Worm (Caenorhabditis elegans) whole organism, mixed stage, embryonic: ENCODE results near the gene T22B7.3.

Source experiments
- M03D4.4 ChIP-seq: sonication (generic microtip); optimal IDR thresholded peaks from 2 replicates; lab custom pipeline; 2017; ENCODE audit warnings: mild to moderate bottlenecking, missing genetic modification characterization, missing compliant biosample characterization
- bed-3 ChIP-seq: fragments of 200-800 bp; sonication (Bioruptor generic); optimal IDR thresholded peaks from 3 replicates; lab custom pipeline; 2018; ENCODE audit warnings: mild to moderate bottlenecking, missing genetic modification characterization, moderate library complexity, missing compliant biosample characterization
- blmp-1 ChIP-seq: fragments of 150-350 bp; optimal IDR thresholded peaks from 2 replicates; lab custom pipeline; 2014; ENCODE audit warnings: missing biosample characterization, missing genetic modification characterization
- ceh-43 ChIP-seq: fragments of 200-800 bp; sonication (Bioruptor generic); optimal IDR thresholded peaks from 2 replicates; lab custom pipeline; 2018; ENCODE audit warnings: mild to moderate bottlenecking, missing genetic modification characterization, moderate library complexity, missing compliant biosample characterization
- ceh-83 ChIP-seq: fragments of 200-800 bp; sonication (Bioruptor generic); optimal IDR thresholded peaks from 2 replicates; lab custom pipeline; 2018; ENCODE audit warnings: mild to moderate bottlenecking, missing genetic modification characterization, missing compliant biosample characterization
- ces-1 ChIP-seq: fragments of 150-350 bp; optimal IDR thresholded peaks from 2 replicates; lab custom pipeline; 2014; ENCODE audit warnings: missing biosample characterization, missing genetic modification reagents, missing genetic modification characterization
- cnd-1 ChIP-seq: fragments of 200-800 bp; sonication (Bioruptor generic); optimal IDR thresholded peaks from 2 replicates; lab custom pipeline; 2018; ENCODE audit warnings: mild to moderate bottlenecking, missing genetic modification characterization, missing compliant biosample characterization
- drap-1 ChIP-seq: fragments of 200-800 bp; sonication (Bioruptor generic); optimal IDR thresholded peaks from 3 replicates; lab custom pipeline; 2018; ENCODE audit warnings: mild to moderate bottlenecking, missing genetic modification characterization, missing compliant biosample characterization
- elt-1 ChIP-seq: sonication (generic microtip); optimal IDR thresholded peaks from 2 replicates; lab custom pipeline; 2017; ENCODE audit warnings: missing genetic modification characterization, mild to moderate bottlenecking, missing compliant biosample characterization, antibody characterized with exemption, moderate library complexity, borderline replicate concordance; ENCODE audit not compliant: insufficient read depth
- elt-3 ChIP-seq: fragments of 150-350 bp; optimal IDR thresholded peaks from 2 replicates; lab custom pipeline; 2014; ENCODE audit warnings: missing biosample characterization, missing genetic modification characterization
- flh-1 ChIP-seq: fragments of 200-800 bp; sonication (Bioruptor generic); optimal IDR thresholded peaks from 2 replicates; lab custom pipeline; 2018; ENCODE audit warnings: mild to moderate bottlenecking, missing genetic modification characterization, moderate library complexity, missing compliant biosample characterization
- ham-2 ChIP-seq: fragments of 200-800 bp; sonication (Bioruptor generic); optimal IDR thresholded peaks from 2 replicates; lab custom pipeline; 2018; ENCODE audit warnings: mild to moderate bottlenecking, missing genetic modification characterization, missing compliant biosample characterization
- hlh-1 ChIP-seq: fragments of 150-350 bp; optimal IDR thresholded peaks from 2 replicates; lab custom pipeline; 2014; ENCODE audit warnings: missing biosample characterization, missing genetic modification reagents, missing genetic modification characterization
- lin-32 ChIP-seq: fragments of 200-800 bp; sonication (Bioruptor generic); optimal IDR thresholded peaks from 2 replicates; lab custom pipeline; 2018; ENCODE audit warnings: mild to moderate bottlenecking, missing genetic modification characterization, missing compliant biosample characterization
- lsy-2 ChIP-seq: fragments of 150-350 bp; optimal IDR thresholded peaks from 2 replicates; lab custom pipeline; 2014; ENCODE audit warnings: missing biosample characterization, missing genetic modification characterization
- mab-5 ChIP-seq: fragments of 150-350 bp; optimal IDR thresholded peaks from 2 replicates; lab custom pipeline; 2014; ENCODE audit warnings: missing biosample characterization, missing genetic modification characterization
- mls-2 ChIP-seq: sonication (generic microtip); optimal IDR thresholded peaks from 2 replicates; lab custom pipeline; 2016; ENCODE audit warnings: mild to moderate bottlenecking, missing genetic modification characterization, moderate library complexity, missing compliant biosample characterization
- nhr-12 ChIP-seq: fragments of 150-350 bp; optimal IDR thresholded peaks from 2 replicates; lab custom pipeline; 2014; ENCODE audit warnings: missing biosample characterization, missing genetic modification characterization
- nhr-2 ChIP-seq: fragments of 150-350 bp; optimal IDR thresholded peaks from 2 replicates; lab custom pipeline; 2014; ENCODE audit warnings: missing biosample characterization, missing genetic modification characterization
- nhr-237 ChIP-seq: fragments of 150-350 bp; optimal IDR thresholded peaks from 2 replicates; lab custom pipeline; 2014; ENCODE audit warnings: missing biosample characterization, missing genetic modification characterization
- nhr-28 ChIP-seq: fragments of 150-350 bp; optimal IDR thresholded peaks from 2 replicates; lab custom pipeline; 2014; ENCODE audit warnings: missing biosample characterization, missing genetic modification characterization
- nhr-76 ChIP-seq: sonication (generic microtip); optimal IDR thresholded peaks from 2 replicates; lab custom pipeline; 2017; ENCODE audit warnings: missing biosample characterization, missing genetic modification characterization
- sem-2 ChIP-seq: fragments of 200-800 bp; sonication (Bioruptor generic); optimal IDR thresholded peaks from 2 replicates; lab custom pipeline; 2018; ENCODE audit warnings: mild to moderate bottlenecking, missing genetic modification characterization, missing compliant biosample characterization
- snpc-4 ChIP-seq: fragments of 150-350 bp; optimal IDR thresholded peaks from 2 replicates; lab custom pipeline; 2014; ENCODE audit warnings: missing biosample characterization, missing genetic modification characterization
- sptf-1 ChIP-seq: sonication (generic microtip); optimal IDR thresholded peaks from 2 replicates; lab custom pipeline; 2017; ENCODE audit warnings: mild to moderate bottlenecking, missing genetic modification characterization, moderate library complexity, missing compliant biosample characterization
- tbx-8 ChIP-seq: fragments of 200-800 bp; sonication (Bioruptor generic); optimal IDR thresholded peaks from 2 replicates; lab custom pipeline; 2018; ENCODE audit warnings: mild to moderate bottlenecking, missing genetic modification characterization, moderate library complexity, missing compliant biosample characterization
- unc-120 ChIP-seq: sonication (generic microtip); optimal IDR thresholded peaks from 2 replicates; lab custom pipeline; 2017; ENCODE audit warnings: missing genetic modification characterization, missing compliant biosample characterization; ENCODE audit not compliant: poor library complexity, severe bottlenecking
- unc-39 ChIP-seq: fragments of 150-350 bp; optimal IDR thresholded peaks from 2 replicates; lab custom pipeline; 2014; ENCODE audit warnings: missing biosample characterization, missing genetic modification characterization
- unc-62 ChIP-seq: fragments of 150-350 bp; optimal IDR thresholded peaks from 2 replicates; lab custom pipeline; 2014; ENCODE audit warnings: missing biosample characterization, missing genetic modification reagents, missing genetic modification characterization
- ztf-11 ChIP-seq: fragments of 150-350 bp; optimal IDR thresholded peaks from 2 replicates; lab custom pipeline; 2014; ENCODE audit warnings: missing biosample characterization, missing genetic modification characterization

Gene T22B7.3

DNA sequence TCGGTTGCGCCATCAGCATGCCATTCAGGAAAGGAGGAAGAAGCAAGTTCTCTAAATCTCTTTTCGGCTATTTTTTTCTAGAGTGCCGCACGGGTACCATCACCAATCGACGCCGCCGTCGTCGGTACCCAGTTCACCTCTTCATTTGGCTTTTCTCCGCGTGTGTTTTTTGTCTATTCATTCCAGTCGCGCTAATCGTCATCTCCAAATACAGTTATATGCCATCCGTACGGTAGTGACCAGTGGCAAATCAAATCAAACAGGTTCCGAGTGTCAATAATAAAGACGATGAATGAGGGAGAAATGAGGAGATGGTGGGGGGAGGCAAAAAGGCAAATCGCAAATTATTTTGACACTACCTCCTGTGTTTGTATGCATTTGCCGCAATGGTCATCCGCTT lies 14.0 kb downstream of the T22B7.3 start:
- no peak for TF ChIP-seq nhr-28 (tag; lab: Kevin White, UChicago)
- no peak for TF ChIP-seq bed-3 (GFP tag; lab: Kevin White, UChicago)
- TF ChIP-seq unc-62 (GFP tag; lab: Kevin White, UChicago) = no peak
- no peak for TF ChIP-seq flh-1 (GFP tag; lab: Kevin White, UChicago)
- TF ChIP-seq elt-1 (tag; lab: Kevin White, UChicago) = no peak
- no peak for TF ChIP-seq blmp-1 (tag; lab: Kevin White, UChicago)
- TF ChIP-seq tbx-8 = no peak
- TF ChIP-seq sptf-1 (tag; lab: Kevin White, UChicago) = no peak
- TF ChIP-seq lsy-2 = no peak
- TF ChIP-seq M03D4.4 (tag; lab: Kevin White, UChicago) = no peak
- TF ChIP-seq ceh-43 = no peak
- TF ChIP-seq snpc-4 (tag; lab: Kevin White, UChicago) = no peak
- TF ChIP-seq mab-5 (tag; lab: Kevin White, UChicago) = no peak
- no peak for TF ChIP-seq ztf-11 (tag; lab: Kevin White, UChicago)
- no peak for TF ChIP-seq ces-1
- no peak for TF ChIP-seq ceh-83 (GFP tag; lab: Kevin White, UChicago)
- TF ChIP-seq ham-2 (GFP tag; lab: Kevin White, UChicago) = no peak
- TF ChIP-seq nhr-12 = no peak
- TF ChIP-seq sem-2 = no peak

DNA sequence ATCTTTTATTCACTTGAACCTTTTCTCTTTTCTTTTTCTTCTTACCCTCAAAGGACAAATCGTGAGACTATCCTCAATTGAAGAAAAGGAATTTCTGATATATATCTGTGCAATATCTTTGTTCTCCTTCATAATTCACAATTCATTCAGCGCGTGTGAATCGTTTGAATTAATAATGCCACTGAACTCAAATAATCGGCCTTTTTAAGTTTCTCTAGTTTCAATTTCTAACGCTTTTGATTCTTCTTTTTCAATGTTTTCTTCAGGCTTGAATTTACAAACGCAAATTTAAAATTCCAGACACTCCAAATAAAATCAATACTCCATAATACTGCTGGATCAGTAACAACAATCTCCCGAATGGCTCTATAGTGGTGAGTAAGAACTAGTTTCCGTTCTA lies 16.4 kb downstream of the T22B7.3 start, which contains the start of gene egl-13:
Gene egl-13, plus strand, starts transcription at position 301 of the 400 bp plus-strand sequence.
- no peak for TF ChIP-seq lsy-2
- TF ChIP-seq elt-3 (tag; lab: Kevin White, UChicago) = no peak
- no peak for TF ChIP-seq M03D4.4 (tag; lab: Kevin White, UChicago)
- no peak for TF ChIP-seq ces-1
- TF ChIP-seq mls-2 (tag; lab: Kevin White, UChicago) = no peak
- TF ChIP-seq nhr-12 = no peak
- no peak for TF ChIP-seq nhr-28 (tag; lab: Kevin White, UChicago)
- no peak for TF ChIP-seq flh-1 (GFP tag; lab: Kevin White, UChicago)
- no peak for TF ChIP-seq nhr-237 (tag; lab: Kevin White, UChicago)
- TF ChIP-seq unc-120 (tag; lab: Kevin White, UChicago) = no peak

DNA sequence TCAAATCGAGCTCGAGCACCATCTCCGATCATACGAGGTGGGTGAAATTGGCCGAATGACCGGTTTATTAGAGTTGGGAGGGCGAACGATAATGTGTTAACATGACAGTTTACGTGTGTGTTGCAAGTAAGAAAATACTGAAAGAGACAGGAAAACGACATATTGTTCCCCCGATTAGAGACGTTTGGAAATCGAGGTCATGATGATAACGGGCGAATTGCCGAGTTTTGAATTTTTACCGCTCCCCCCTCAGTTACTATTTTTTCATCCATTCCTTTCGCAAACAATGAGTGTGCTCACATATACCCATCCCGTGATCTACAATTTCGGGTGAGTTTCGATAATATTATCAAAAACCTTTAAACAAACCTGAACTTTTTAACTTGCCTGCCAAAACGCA lies 22.6 kb downstream of the T22B7.3 start:
- no peak for TF ChIP-seq snpc-4 (tag; lab: Kevin White, UChicago)
- no peak for TF ChIP-seq mab-5 (tag; lab: Kevin White, UChicago)
- TF ChIP-seq blmp-1 (tag; lab: Kevin White, UChicago) = no peak
- TF ChIP-seq nhr-28 (tag; lab: Kevin White, UChicago) = no peak
- no peak for TF ChIP-seq ztf-11 (tag; lab: Kevin White, UChicago)
- no peak for TF ChIP-seq hlh-1 (tag; lab: Kevin White, UChicago)
- no peak for TF ChIP-seq nhr-76
- TF ChIP-seq nhr-2 (tag; lab: Kevin White, UChicago) = no peak

DNA sequence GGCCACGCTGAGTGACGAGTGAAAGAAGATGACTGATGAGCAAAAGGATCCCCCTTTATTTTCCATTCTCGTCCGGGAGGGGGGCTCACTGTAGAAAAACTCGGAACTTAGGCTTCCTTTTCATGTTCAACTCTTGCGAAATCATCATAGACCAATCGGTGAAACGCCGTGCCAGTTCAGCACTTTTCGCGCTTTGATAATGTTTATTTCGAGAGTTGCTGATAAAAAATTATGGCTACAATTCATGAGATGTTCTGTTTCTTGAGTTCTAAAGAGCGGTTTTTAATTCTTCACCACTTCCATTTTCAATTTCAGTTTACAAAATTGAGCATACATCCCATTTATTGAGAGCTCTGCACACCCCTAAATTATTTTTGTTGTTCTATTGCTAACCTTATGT lies 23.7 kb downstream of the T22B7.3 start:
- no peak for TF ChIP-seq unc-39 (tag; lab: Kevin White, UChicago)
- no peak for TF ChIP-seq nhr-12
- no peak for TF ChIP-seq drap-1 (GFP tag; lab: Kevin White, UChicago)
- no peak for TF ChIP-seq elt-1 (tag; lab: Kevin White, UChicago)
- no peak for TF ChIP-seq unc-120 (tag; lab: Kevin White, UChicago)
- no peak for TF ChIP-seq bed-3 (GFP tag; lab: Kevin White, UChicago)
- TF ChIP-seq mls-2 (tag; lab: Kevin White, UChicago) = no peak
- TF ChIP-seq sptf-1 (tag; lab: Kevin White, UChicago) = no peak
- no peak for TF ChIP-seq cnd-1 (tag; lab: Kevin White, UChicago)
- no peak for TF ChIP-seq blmp-1 (tag; lab: Kevin White, UChicago)
- TF ChIP-seq flh-1 (GFP tag; lab: Kevin White, UChicago) = no peak
- TF ChIP-seq nhr-76 = no peak
- no peak for TF ChIP-seq ceh-43

DNA sequence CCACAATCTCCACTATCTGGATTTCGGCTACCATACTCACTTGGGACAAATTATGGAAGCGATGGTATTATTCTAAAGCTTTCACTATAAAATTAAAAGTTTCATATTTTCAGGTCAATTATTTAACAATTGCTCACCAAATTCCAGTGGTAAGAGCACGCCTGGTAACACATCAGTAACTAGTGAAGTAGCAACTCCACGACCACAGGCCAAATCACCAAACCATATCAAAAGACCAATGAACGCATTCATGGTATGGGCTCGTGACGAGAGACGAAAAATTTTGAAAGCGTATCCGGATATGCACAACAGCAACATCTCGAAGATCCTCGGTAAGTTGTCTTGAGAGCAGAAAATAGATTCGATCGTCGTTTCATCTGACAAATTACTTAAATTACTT lies 25.4 kb downstream of the T22B7.3 start:
- no peak for TF ChIP-seq M03D4.4 (tag; lab: Kevin White, UChicago)
- no peak for TF ChIP-seq hlh-1 (tag; lab: Kevin White, UChicago)
- no peak for TF ChIP-seq nhr-237 (tag; lab: Kevin White, UChicago)
- TF ChIP-seq ztf-11 (tag; lab: Kevin White, UChicago) = no peak
- TF ChIP-seq unc-62 (GFP tag; lab: Kevin White, UChicago) = no peak
- TF ChIP-seq flh-1 (GFP tag; lab: Kevin White, UChicago) = no peak
- no peak for TF ChIP-seq nhr-76
- TF ChIP-seq elt-1 (tag; lab: Kevin White, UChicago) = no peak
- TF ChIP-seq mab-5 (tag; lab: Kevin White, UChicago) = no peak
- no peak for TF ChIP-seq lin-32 (GFP tag; lab: Kevin White, UChicago)
- TF ChIP-seq drap-1 (GFP tag; lab: Kevin White, UChicago) = no peak
- no peak for TF ChIP-seq sptf-1 (tag; lab: Kevin White, UChicago)
- TF ChIP-seq lsy-2 = no peak
- no peak for TF ChIP-seq unc-39 (tag; lab: Kevin White, UChicago)
- no peak for TF ChIP-seq ceh-83 (GFP tag; lab: Kevin White, UChicago)
- no peak for TF ChIP-seq nhr-2 (tag; lab: Kevin White, UChicago)
- no peak for TF ChIP-seq blmp-1 (tag; lab: Kevin White, UChicago)
